Worm (Caenorhabditis elegans) whole organism, L4 larva: ENCODE data around the gene hsp-6.
A peak's percentile ranks its signal among the peaks of the same experiment; 100 is the strongest.

Source experiments
- F10B5.3 ChIP-seq: sonication (generic microtip); optimal IDR thresholded peaks from 2 replicates; lab custom pipeline; 2016; ENCODE audit warnings: mild to moderate bottlenecking, missing genetic modification characterization, missing compliant biosample characterization
- R02D3.7 ChIP-seq: fragments of 150-350 bp; sonication (generic microtip); optimal IDR thresholded peaks from 3 replicates; lab custom pipeline; 2014; ENCODE audit warnings: missing biosample characterization, missing genetic modification characterization
- ZK337.2 ChIP-seq: fragments of 200-800 bp; sonication (Bioruptor generic); IDR thresholded peaks from 2 replicates; pipeline ENCODE4 v1.3.6; 2022; ENCODE audit warnings: missing genetic modification reagents, missing genetic modification characterization, missing compliant biosample characterization
- aha-1 ChIP-seq: fragments of 150-350 bp; peaks from one replicate; lab custom pipeline; 2014; ENCODE audit warnings: missing biosample characterization, missing genetic modification characterization
- aly-2 ChIP-seq: sonication (generic microtip); optimal IDR thresholded peaks from 2 replicates; lab custom pipeline; 2018; ENCODE audit warnings: missing biosample characterization, missing genetic modification characterization
- ama-1 ChIP-seq: fragments of 150-350 bp; optimal IDR thresholded peaks from 2 replicates; lab custom pipeline; 2014; ENCODE audit warnings: inconsistent platforms, mixed read lengths
- ceh-28 ChIP-seq: fragments of 150-350 bp; optimal IDR thresholded peaks from 2 replicates; lab custom pipeline; 2014; ENCODE audit warnings: missing biosample characterization, missing genetic modification reagents, missing genetic modification characterization
- ceh-32 ChIP-seq: sonication (generic microtip); optimal IDR thresholded peaks from 2 replicates; lab custom pipeline; 2016; ENCODE audit warnings: mild to moderate bottlenecking, missing genetic modification characterization, missing compliant biosample characterization; ENCODE audit not compliant: poor library complexity
- ceh-44 ChIP-seq: fragments of 200-800 bp; sonication (Bioruptor generic); IDR thresholded peaks from 2 replicates; pipeline ENCODE4 v1.3.6; 2022; ENCODE audit warnings: missing genetic modification reagents, missing genetic modification characterization, missing compliant biosample characterization
- cey-2 ChIP-seq: sonication (generic microtip); optimal IDR thresholded peaks from 3 replicates; lab custom pipeline; 2017; ENCODE audit warnings: missing genetic modification characterization, mild to moderate bottlenecking, missing compliant biosample characterization, antibody characterized with exemption, borderline replicate concordance; ENCODE audit not compliant: insufficient read depth
- daf-12 ChIP-seq: fragments of 150-350 bp; optimal IDR thresholded peaks from 2 replicates; lab custom pipeline; 2014; ENCODE audit warnings: missing biosample characterization, missing genetic modification reagents, missing genetic modification characterization
- dpl-1 ChIP-seq: fragments of 150-350 bp; optimal IDR thresholded peaks from 2 replicates; lab custom pipeline; 2014; ENCODE audit warnings: missing biosample characterization, missing genetic modification reagents, missing genetic modification characterization
- duxl-1 ChIP-seq: sonication (generic microtip); optimal IDR thresholded peaks from 2 replicates; lab custom pipeline; 2016; ENCODE audit warnings: mild to moderate bottlenecking, missing genetic modification characterization, moderate library complexity, missing compliant biosample characterization; ENCODE audit not compliant: poor library complexity
- dve-1 ChIP-seq: sonication (generic microtip); optimal IDR thresholded peaks from 2 replicates; lab custom pipeline; 2017; ENCODE audit warnings: antibody characterized with exemption, mild to moderate bottlenecking, missing genetic modification characterization, missing compliant biosample characterization; ENCODE audit not compliant: insufficient read depth
- egl-43 ChIP-seq: fragments of 200-800 bp; sonication (Bioruptor generic); IDR thresholded peaks from 2 replicates; pipeline ENCODE4 v1.3.6; 2022; ENCODE audit warnings: missing genetic modification reagents, missing genetic modification characterization, missing compliant biosample characterization
- fkh-10 ChIP-seq: fragments of 150-350 bp; optimal IDR thresholded peaks from 2 replicates; lab custom pipeline; 2014; ENCODE audit warnings: missing biosample characterization, missing genetic modification reagents, missing genetic modification characterization
- hmg-1.1 ChIP-seq: fragments of 200-800 bp; sonication (Bioruptor generic); IDR thresholded peaks from 2 replicates; pipeline ENCODE4 v1.3.6; 2022; ENCODE audit warnings: missing genetic modification reagents, missing genetic modification characterization, missing compliant biosample characterization
- jun-1 ChIP-seq: fragments of 150-350 bp; optimal IDR thresholded peaks from 2 replicates; lab custom pipeline; 2014; ENCODE audit warnings: missing biosample characterization, missing genetic modification reagents, missing genetic modification characterization
- lsy-2 ChIP-seq, 2 experiments: fragments of 150-350 bp in 1 of 2; sonication (generic microtip) in 1 of 2; optimal IDR thresholded peaks; 2 replicates each; lab custom pipeline; 2014 to 2017; ENCODE audit warnings: missing biosample characterization in 2 of 2, missing genetic modification characterization in 2 of 2
- madf-5 ChIP-seq, 2 experiments: fragments of 200-800 bp; sonication (Bioruptor generic); IDR thresholded peaks; 2 replicates each; pipeline ENCODE4 v1.3.6; 2022; ENCODE audit warnings: missing compliant biosample characterization in 2 of 2, missing genetic modification characterization in 2 of 2
- madf-9 ChIP-seq: fragments of 200-800 bp; sonication (Bioruptor generic); conservative IDR thresholded peaks from 2 replicates; pipeline ENCODE4 v1.3.6; 2022; ENCODE audit warnings: missing genetic modification reagents, missing genetic modification characterization, missing compliant biosample characterization
- mdt-29 ChIP-seq: fragments of 200-800 bp; sonication (Bioruptor generic); IDR thresholded peaks from 2 replicates; pipeline ENCODE4 v1.3.6; 2022; ENCODE audit warnings: missing genetic modification reagents, missing genetic modification characterization, missing compliant biosample characterization
- nhr-102 ChIP-seq: sonication (generic microtip); optimal IDR thresholded peaks from 2 replicates; lab custom pipeline; 2016; ENCODE audit warnings: mild to moderate bottlenecking, missing genetic modification characterization, moderate library complexity, missing compliant biosample characterization
- nhr-11 ChIP-seq: fragments of 150-350 bp; optimal IDR thresholded peaks from 2 replicates; lab custom pipeline; 2014; ENCODE audit warnings: missing biosample characterization, missing genetic modification characterization
- nhr-42 ChIP-seq: fragments of 200-800 bp; sonication (Bioruptor generic); IDR thresholded peaks from 2 replicates; pipeline ENCODE4 v1.3.6; 2022; ENCODE audit warnings: missing genetic modification characterization, missing compliant biosample characterization
- pha-4 ChIP-seq, 2 experiments: fragments of 150-350 bp in 1 of 2; fragments of 200-800 bp in 1 of 2; sonication (Bioruptor generic) in 1 of 2; IDR thresholded peaks in 1 of 2; optimal IDR thresholded peaks in 1 of 2; 2 replicates each; pipeline versions ENCODE4 v1.3.6 to Lab custom; 2014 to 2022; ENCODE audit warnings: missing genetic modification characterization in 2 of 2, missing genetic modification reagents in 2 of 2, missing biosample characterization in 1 of 2, missing compliant biosample characterization in 1 of 2
- pqm-1 ChIP-seq: sonication (generic microtip); optimal IDR thresholded peaks from 2 replicates; lab custom pipeline; 2017; ENCODE audit warnings: missing biosample characterization, missing genetic modification characterization
- saeg-2 ChIP-seq: fragments of 200-800 bp; sonication (Bioruptor generic); IDR thresholded peaks from 2 replicates; pipeline ENCODE4 v1.3.6; 2022; ENCODE audit warnings: missing genetic modification reagents, missing genetic modification characterization, missing compliant biosample characterization
- sdz-12 ChIP-seq: fragments of 200-800 bp; sonication (Bioruptor generic); optimal IDR thresholded peaks from 2 replicates; lab custom pipeline; 2018; ENCODE audit warnings: mild to moderate bottlenecking, missing genetic modification characterization, missing compliant biosample characterization
- set-16 ChIP-seq: fragments of 200-800 bp; sonication (Bioruptor generic); IDR thresholded peaks from 2 replicates; pipeline ENCODE4 v1.3.6; 2022; ENCODE audit warnings: missing genetic modification reagents, missing genetic modification characterization, missing compliant biosample characterization
- skn-1 ChIP-seq: fragments of 150-350 bp; optimal IDR thresholded peaks from 2 replicates; lab custom pipeline; 2014; ENCODE audit warnings: missing biosample characterization, missing genetic modification characterization
- snpc-1.2 ChIP-seq: fragments of 200-800 bp; sonication (Bioruptor generic); IDR thresholded peaks from 2 replicates; pipeline ENCODE4 v1.3.6; 2022; ENCODE audit warnings: missing genetic modification reagents, missing genetic modification characterization, missing compliant biosample characterization
- tag-97 ChIP-seq: fragments of 200-800 bp; sonication (Bioruptor generic); IDR thresholded peaks from 2 replicates; pipeline ENCODE4 v1.3.6; 2022; ENCODE audit warnings: missing genetic modification characterization, missing compliant biosample characterization
- tra-1 ChIP-seq: fragments of 200-800 bp; sonication (Bioruptor generic); IDR thresholded peaks from 2 replicates; pipeline ENCODE4 v1.3.6; 2022; ENCODE audit warnings: missing genetic modification reagents, missing genetic modification characterization, missing compliant biosample characterization
- vab-7 ChIP-seq: fragments of 200-800 bp; sonication (Bioruptor generic); IDR thresholded peaks from 2 replicates; pipeline ENCODE4 v1.3.6; 2022; ENCODE audit warnings: missing genetic modification reagents, missing genetic modification characterization, missing compliant biosample characterization
- zip-11 ChIP-seq: fragments of 200-800 bp; sonication (Bioruptor generic); IDR thresholded peaks from 2 replicates; pipeline ENCODE4 v1.3.6; 2022; ENCODE audit warnings: missing genetic modification characterization, missing compliant biosample characterization
- ztf-11 ChIP-seq: fragments of 150-350 bp; optimal IDR thresholded peaks from 2 replicates; lab custom pipeline; 2014; ENCODE audit warnings: missing biosample characterization, missing genetic modification characterization

Gene hsp-6

DNA sequence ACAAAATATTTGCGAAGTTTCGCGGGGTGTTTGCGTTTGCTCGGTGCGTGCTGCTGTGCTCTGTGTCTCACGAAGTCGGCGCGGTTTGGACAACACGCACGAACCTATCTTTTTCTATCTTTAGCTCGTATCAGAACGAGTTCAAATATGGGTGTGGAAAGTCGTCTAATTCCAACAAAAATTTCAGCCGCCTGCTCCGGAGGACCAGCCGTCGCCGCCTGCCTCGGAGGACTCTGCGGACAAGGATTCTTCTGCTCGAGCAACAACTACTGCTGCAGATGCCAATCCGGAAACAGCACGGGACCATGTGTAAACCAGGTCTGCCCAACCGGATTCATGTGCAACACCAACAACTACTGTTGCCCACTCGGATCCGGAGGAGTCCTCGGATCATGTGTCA lies 24.6 kb downstream of the hsp-6 start:
- TF ChIP-seq egl-43 (GFP tag; lab: Robert Waterston, UW) (peak; percentile 73; the same call in 1 of the 2 replicates), set-16 (GFP tag; lab: Robert Waterston, UW) (peak; percentile 67), snpc-1.2 (GFP tag; lab: Robert Waterston, UW) (peak; percentile 30; the same call in 1 of the 2 replicates), cey-2 (tag; lab: Kevin White, UChicago) (no peak)

DNA sequence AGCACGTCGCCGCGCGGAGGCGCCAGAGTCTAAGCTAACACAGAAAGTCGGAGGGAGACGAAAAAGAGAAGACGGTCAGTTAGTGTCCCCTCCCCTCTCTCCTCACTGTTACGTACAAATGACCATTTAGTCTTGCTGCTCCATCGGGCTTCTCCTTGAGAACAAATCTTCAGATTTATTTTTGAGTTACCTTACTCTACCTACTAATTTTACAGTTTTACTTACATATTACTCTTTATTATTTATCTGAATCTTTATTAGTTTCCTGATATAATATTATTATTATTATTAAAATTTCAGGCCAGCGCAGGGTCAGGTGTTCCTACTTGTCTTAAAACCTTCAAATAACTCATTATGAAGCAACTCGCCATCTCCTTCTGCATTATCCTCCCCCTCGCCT lies 25.8 kb downstream of the hsp-6 start, which contains the start of gene R02F11.1:
R02F11.1 (plus strand) TSS at position 301 of the 400 bp plus-strand sequence.
- TF ChIP-seq saeg-2 (GFP tag; lab: Robert Waterston, UW) (no peak), nhr-102 (tag; lab: Kevin White, UChicago) (no peak), ama-1 (lab: Kevin White, UChicago) (no peak), set-16 (GFP tag; lab: Robert Waterston, UW) (0 out of 2 replicates have a peak, but pooled peaks have one; percentile 11), duxl-1 (no peak)
- TF ChIP-seq, all 104 proteins: peak for 1

DNA sequence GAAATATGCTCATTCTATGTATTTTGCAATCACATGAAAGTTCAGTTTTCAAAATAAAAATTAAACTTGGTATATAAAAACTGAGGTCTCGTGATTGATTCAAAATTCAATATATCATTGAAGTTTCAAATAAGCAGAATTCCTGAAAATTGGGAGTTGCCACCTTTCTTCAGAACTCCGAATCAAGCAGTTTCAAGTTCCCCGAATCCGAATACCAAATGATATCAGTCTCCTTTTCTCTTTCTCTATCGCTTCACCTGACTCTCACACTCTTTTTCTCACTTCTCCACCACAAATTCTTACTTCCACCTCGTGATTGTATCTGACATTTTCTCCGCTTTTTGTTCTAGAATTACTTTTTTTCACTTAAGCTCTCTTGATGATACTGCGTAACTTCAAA lies 32.3 kb downstream of the hsp-6 start, which contains the start of gene R02F11.2:
R02F11.2 (plus strand) TSS at position 292 of the 400 bp plus-strand sequence.
- TF ChIP-seq ceh-32 (no peak), nhr-11 (tag; lab: Kevin White, UChicago) (peak; percentile 60)

DNA sequence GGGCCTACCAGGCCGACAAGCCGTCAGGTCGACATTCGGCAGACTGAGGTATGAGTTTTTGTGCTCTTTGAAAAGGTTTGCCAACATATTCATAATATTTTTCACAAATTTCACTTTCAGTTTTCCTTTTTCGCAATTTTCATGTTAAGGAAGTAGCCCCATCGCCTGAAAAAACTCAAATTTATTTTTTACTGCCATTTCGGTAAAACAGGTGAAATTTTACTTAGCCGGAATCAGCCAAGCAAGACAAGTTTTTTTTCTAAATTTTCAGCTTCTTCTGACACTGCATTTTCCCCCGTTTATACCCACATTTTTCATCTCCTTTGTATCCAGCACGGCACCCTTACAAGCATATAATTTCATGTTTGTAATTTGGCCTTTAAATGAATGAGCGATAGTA lies 35.0 kb downstream of the hsp-6 start, which contains the start of gene R02F11.11:
R02F11.11 (plus strand) TSS at position 301 of the 400 bp plus-strand sequence.
- TF ChIP-seq tag-97 (GFP tag; lab: Robert Waterston, UW) (no peak), tra-1 (GFP tag; lab: Robert Waterston, UW) (no peak), mdt-29 (no peak), F10B5.3 (tag; lab: Kevin White, UChicago) (no peak), R02D3.7 (tag; lab: Kevin White, UChicago) (no peak), nhr-42 (GFP tag; lab: Robert Waterston, UW) (no peak), lsy-2 (tag; optimal IDR thresholded peaks at IDR 0.05; lab: Kevin White, UChicago) (no peak), zip-11 (GFP tag; lab: Robert Waterston, UW) (no peak), hmg-1.1 (GFP tag; lab: Robert Waterston, UW) (no peak), daf-12 (tag; lab: Kevin White, UChicago) (no peak), ceh-44 (GFP tag; lab: Robert Waterston, UW) (no peak), dve-1 (tag; lab: Kevin White, UChicago) (no peak), madf-5 (GFP tag; IDR thresholded peaks at IDR 0.05; lab: Robert Waterston, UW) (no peak), sdz-12 (GFP tag; lab: Kevin White, UChicago) (no peak), ama-1 (lab: Kevin White, UChicago) (no peak), dpl-1 (GFP tag; lab: Kevin White, UChicago) (no peak), ceh-28 (tag; lab: Kevin White, UChicago) (no peak), vab-7 (GFP tag; lab: Robert Waterston, UW) (no peak), skn-1 (tag; lab: Kevin White, UChicago) (no peak), ceh-32 (no peak)
- TF ChIP-seq, all 104 proteins: peak for 0

DNA sequence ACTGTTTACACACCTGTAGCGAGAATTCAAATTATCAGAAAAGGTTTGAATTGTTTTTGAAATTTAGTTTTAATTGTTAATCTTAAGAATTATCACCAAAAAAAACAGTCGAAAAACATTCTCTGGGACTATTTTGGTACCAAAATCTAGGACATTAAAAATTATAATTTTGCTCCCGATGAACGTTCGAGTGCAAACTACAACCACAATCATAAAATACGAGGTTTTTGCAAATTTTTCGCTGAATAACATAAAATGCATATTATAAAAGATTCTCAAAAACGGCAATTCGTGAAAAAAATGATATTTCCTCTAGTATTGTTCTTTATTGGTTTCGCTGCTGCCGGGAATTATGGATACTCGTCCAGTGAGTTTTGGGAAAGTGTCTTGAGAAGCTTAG lies 36.2 kb downstream of the hsp-6 start, which contains the start of gene R02F11.12:
R02F11.12 (plus strand) TSS at position 301 of the 400 bp plus-strand sequence.
- no peak for TF ChIP-seq ztf-11 (tag; lab: Kevin White, UChicago)
- TF ChIP-seq jun-1 (tag; lab: Kevin White, UChicago) = no peak
- no peak for TF ChIP-seq pqm-1 (tag; lab: Kevin White, UChicago)
- no peak for TF ChIP-seq aha-1
- no peak for TF ChIP-seq aly-2
- no peak for TF ChIP-seq madf-9
- no peak for TF ChIP-seq vab-7 (GFP tag; lab: Robert Waterston, UW)
- no peak for TF ChIP-seq ZK337.2
- no peak for TF ChIP-seq fkh-10 (GFP tag; lab: Kevin White, UChicago)
- TF ChIP-seq pha-4 (GFP tag; IDR thresholded peaks at IDR 0.05; lab: Robert Waterston, UW) = no peak
- TF ChIP-seq pha-4 (tag; optimal IDR thresholded peaks at IDR 0.05; lab: Kevin White, UChicago) = no peak
- no peak for TF ChIP-seq snpc-1.2 (GFP tag; lab: Robert Waterston, UW)
- TF ChIP-seq, all 104 proteins: peak for 0
